Fruit fly (Drosophila melanogaster): Measurements from ENCODE around the gene Adss.

dm6 chr3R:20845493-20845892, 15.1 kb upstream of the Adss start:
- TF ChIP-seq tio (GFP tag; optimal IDR thresholded peaks at IDR 0.05): no peak
- TF ChIP-seq gce (GFP tag; IDR thresholded peaks at IDR 0.05): no peak
- no peak for TF ChIP-seq psq (GFP tag; optimal IDR thresholded peaks at IDR 0.05)
- TF ChIP-seq phol (tag; optimal IDR thresholded peaks at IDR 0.05): no peak
- no peak for TF ChIP-seq Dbx (GFP tag; IDR thresholded peaks at IDR 0.05)
- no peak for TF ChIP-seq schlank (tag; optimal IDR thresholded peaks at IDR 0.05)
- no peak for TF ChIP-seq HLHmδ (GFP tag; optimal IDR thresholded peaks at IDR 0.05)
- no peak for TF ChIP-seq lola (GFP tag; optimal IDR thresholded peaks at IDR 0.05)
- TF ChIP-seq HLH54F (GFP tag; optimal IDR thresholded peaks at IDR 0.05): no peak
- TF ChIP-seq nom (GFP tag; optimal IDR thresholded peaks at IDR 0.05): no peak
- no peak for TF ChIP-seq CG7271 (tag; optimal IDR thresholded peaks at IDR 0.05)
- no peak for TF ChIP-seq CG18011 (GFP tag; optimal IDR thresholded peaks at IDR 0.05)
- TF ChIP-seq PHDP (tag; optimal IDR thresholded peaks at IDR 0.05): no peak
- TF ChIP-seq H2.0 (GFP tag; IDR thresholded peaks at IDR 0.05): no peak
